Fruit fly (Drosophila melanogaster) whole organism, prepupa: ENCODE results near the gene CG8861.

Experiments used
- Blimp-1 ChIP-seq: fragments of 200-800 bp; sonication (Bioruptor generic); optimal IDR thresholded peaks from 3 replicates; lab custom pipeline; 2017; ENCODE audit warnings: missing biosample characterization, missing genetic modification characterization, mild to moderate bottlenecking, moderate library complexity, missing genetic modification reagents
- CG11294 ChIP-seq: fragments of 200-800 bp; sonication (Bioruptor generic); IDR thresholded peaks from 2 replicates; pipeline ENCODE4 v1.3.6; 2022; ENCODE audit warnings: missing biosample characterization, missing genetic modification characterization
- CG11762 ChIP-seq: fragments of 200-800 bp; sonication (Bioruptor generic); optimal IDR thresholded peaks from 3 replicates; lab custom pipeline; 2016; ENCODE audit warnings: missing biosample characterization, missing genetic modification characterization; ENCODE audit not compliant: insufficient read depth
- CG11902 ChIP-seq: fragments of 200-800 bp; sonication (Bioruptor generic); optimal IDR thresholded peaks from 3 replicates; lab custom pipeline; 2016; ENCODE audit warnings: missing biosample characterization, missing genetic modification characterization
- CG15336 ChIP-seq: fragments of 200-800 bp; sonication (Bioruptor generic); IDR thresholded peaks from 2 replicates; pipeline ENCODE4 v1.3.6; 2022; ENCODE audit warnings: missing biosample characterization, missing genetic modification characterization
- CG16779 ChIP-seq: fragments of 200-800 bp; sonication (Bioruptor generic); optimal IDR thresholded peaks from 3 replicates; lab custom pipeline; 2017; ENCODE audit warnings: missing biosample characterization, mild to moderate bottlenecking, missing genetic modification characterization
- CG3032 ChIP-seq: fragments of 200-800 bp; optimal IDR thresholded peaks from 2 replicates; lab custom pipeline; 2019; ENCODE audit warnings: missing biosample characterization, mild to moderate bottlenecking, missing genetic modification characterization, moderate library complexity
- CG31627 ChIP-seq: fragments of 200-800 bp; sonication (Bioruptor generic); optimal IDR thresholded peaks from 3 replicates; lab custom pipeline; 2016; ENCODE audit warnings: missing biosample characterization, missing genetic modification characterization
- CG32006 ChIP-seq: fragments of 200-800 bp; sonication (Bioruptor generic); optimal IDR thresholded peaks from 3 replicates; lab custom pipeline; 2017; ENCODE audit warnings: missing biosample characterization, mild to moderate bottlenecking, missing genetic modification characterization
- CG3919 ChIP-seq: fragments of 200-800 bp; sonication (Bioruptor generic); optimal IDR thresholded peaks from 3 replicates; lab custom pipeline; 2016; ENCODE audit warnings: missing biosample characterization, missing genetic modification characterization
- CG4318 ChIP-seq: fragments of 200-800 bp; sonication (Bioruptor generic); optimal IDR thresholded peaks from 3 replicates; lab custom pipeline; 2017; ENCODE audit warnings: missing biosample characterization, mild to moderate bottlenecking, missing genetic modification characterization
- CG6163 ChIP-seq: fragments of 200-800 bp; sonication (Bioruptor generic); IDR thresholded peaks from 3 replicates; pipeline ENCODE4 v1.3.6; 2022; ENCODE audit warnings: missing biosample characterization, missing genetic modification characterization
- CG6792 ChIP-seq: fragments of 200-800 bp; sonication (Bioruptor generic); optimal IDR thresholded peaks from 3 replicates; lab custom pipeline; 2016; ENCODE audit warnings: missing biosample characterization, missing genetic modification characterization
- CG6808 ChIP-seq: fragments of 200-800 bp; sonication (Bioruptor generic); optimal IDR thresholded peaks from 3 replicates; lab custom pipeline; 2017; ENCODE audit warnings: missing biosample characterization, missing genetic modification characterization, mild to moderate bottlenecking, moderate library complexity, missing genetic modification reagents
- CG6854 ChIP-seq: fragments of 200-800 bp; sonication (Bioruptor generic); optimal IDR thresholded peaks from 2 replicates; lab custom pipeline; 2017; ENCODE audit warnings: missing biosample characterization, mild to moderate bottlenecking, missing genetic modification characterization
- CG7368 ChIP-seq: fragments of 200-800 bp; sonication (Bioruptor generic); optimal IDR thresholded peaks from 3 replicates; lab custom pipeline; 2016; ENCODE audit warnings: missing biosample characterization, missing genetic modification characterization
- CG8119 ChIP-seq: fragments of 200-800 bp; sonication (Bioruptor generic); IDR thresholded peaks from 3 replicates; pipeline ENCODE4 v1.3.6; 2022; ENCODE audit warnings: missing biosample characterization, missing genetic modification characterization
- CG9139 ChIP-seq: fragments of 200-800 bp; sonication (Bioruptor generic); optimal IDR thresholded peaks from 3 replicates; lab custom pipeline; 2017; ENCODE audit warnings: missing biosample characterization, mild to moderate bottlenecking, missing genetic modification characterization
- Eip75B ChIP-seq: fragments of 200-800 bp; sonication (Bioruptor generic); optimal IDR thresholded peaks from 3 replicates; lab custom pipeline; 2016; ENCODE audit warnings: missing biosample characterization, missing genetic modification characterization
- Eip78C ChIP-seq: fragments of 200-800 bp; sonication (Bioruptor generic); peaks from one replicate; lab custom pipeline; 2016; ENCODE audit warnings: missing biosample characterization, missing genetic modification characterization
- Eip93F ChIP-seq: fragments of 200-800 bp; sonication (Bioruptor generic); optimal IDR thresholded peaks from 2 replicates; lab custom pipeline; 2016; ENCODE audit warnings: missing biosample characterization, mild to moderate bottlenecking, missing genetic modification characterization
- Ets21C ChIP-seq: fragments of 200-800 bp; sonication (Bioruptor generic); optimal IDR thresholded peaks from 3 replicates; lab custom pipeline; 2016; ENCODE audit warnings: missing biosample characterization, missing genetic modification characterization
- Gug ChIP-seq: fragments of 200-800 bp; sonication (Bioruptor generic); IDR thresholded peaks from 2 replicates; pipeline ENCODE4 v1.3.6; 2022; ENCODE audit warnings: missing biosample characterization, missing genetic modification characterization
- Hr38 ChIP-seq: sonication (Bioruptor generic); optimal IDR thresholded peaks from 2 replicates; lab custom pipeline; 2016; ENCODE audit warnings: missing biosample characterization, missing genetic modification characterization
- Lpt ChIP-seq: fragments of 200-800 bp; sonication (Bioruptor generic); optimal IDR thresholded peaks from 3 replicates; lab custom pipeline; 2016; ENCODE audit warnings: missing biosample characterization, missing genetic modification characterization
- OdsH ChIP-seq: fragments of 200-800 bp; sonication (Bioruptor generic); optimal IDR thresholded peaks from 3 replicates; lab custom pipeline; 2016; ENCODE audit warnings: missing biosample characterization, missing genetic modification characterization
- Sox102F ChIP-seq: fragments of 200-800 bp; sonication (Bioruptor generic); optimal IDR thresholded peaks from 2 replicates; lab custom pipeline; 2016; ENCODE audit warnings: missing biosample characterization, mild to moderate bottlenecking, missing genetic modification characterization
- Sox15 ChIP-seq: fragments of 200-800 bp; sonication (Bioruptor generic); optimal IDR thresholded peaks from 3 replicates; lab custom pipeline; 2016; ENCODE audit warnings: missing biosample characterization, missing genetic modification characterization
- achi ChIP-seq: fragments of 200-800 bp; sonication (Bioruptor generic); optimal IDR thresholded peaks from 3 replicates; lab custom pipeline; 2016; ENCODE audit warnings: missing biosample characterization, missing genetic modification characterization
- acj6 ChIP-seq: fragments of 200-800 bp; sonication (Bioruptor generic); optimal IDR thresholded peaks from 3 replicates; lab custom pipeline; 2016; ENCODE audit warnings: missing biosample characterization, missing genetic modification characterization
- cyc ChIP-seq: fragments of 200-800 bp; sonication (Bioruptor generic); optimal IDR thresholded peaks from 3 replicates; lab custom pipeline; 2016; ENCODE audit warnings: missing biosample characterization, missing genetic modification characterization
- dsx ChIP-seq: fragments of 200-800 bp; optimal IDR thresholded peaks from 3 replicates; lab custom pipeline; 2019; ENCODE audit warnings: missing biosample characterization, mild to moderate bottlenecking, missing genetic modification characterization, moderate library complexity; ENCODE audit not compliant: poor library complexity, severe bottlenecking
- esn ChIP-seq: fragments of 200-800 bp; sonication (Bioruptor generic); optimal IDR thresholded peaks from 2 replicates; lab custom pipeline; 2016; ENCODE audit warnings: missing biosample characterization, mild to moderate bottlenecking, missing genetic modification characterization, moderate library complexity
- fd59A ChIP-seq: fragments of 200-800 bp; sonication (Bioruptor generic); optimal IDR thresholded peaks from 2 replicates; lab custom pipeline; 2017; ENCODE audit warnings: missing biosample characterization, mild to moderate bottlenecking, missing genetic modification characterization, missing genetic modification reagents
- net ChIP-seq: fragments of 200-800 bp; sonication (Bioruptor generic); optimal IDR thresholded peaks from 3 replicates; lab custom pipeline; 2016; ENCODE audit warnings: missing biosample characterization, missing genetic modification characterization
- pdm3 ChIP-seq: fragments of 200-800 bp; sonication (Bioruptor generic); optimal IDR thresholded peaks from 3 replicates; lab custom pipeline; 2016; ENCODE audit warnings: missing biosample characterization, missing genetic modification characterization
- salr ChIP-seq, 2 experiments: fragments of 200-800 bp; sonication (Bioruptor generic); optimal IDR thresholded peaks; 3 replicates each; lab custom pipeline; 2016 to 2018; ENCODE audit warnings: missing biosample characterization in 2 of 2, missing genetic modification characterization in 2 of 2, mild to moderate bottlenecking in 1 of 2
- spab ChIP-seq: fragments of 200-800 bp; sonication (Bioruptor generic); optimal IDR thresholded peaks from 2 replicates; lab custom pipeline; 2017; ENCODE audit warnings: missing biosample characterization, mild to moderate bottlenecking, missing genetic modification characterization, missing genetic modification reagents
- ss ChIP-seq, 2 experiments: fragments of 200-800 bp; sonication (Bioruptor generic); optimal IDR thresholded peaks; 2 replicates in 1 of 2; 3 replicates in 1 of 2; lab custom pipeline; 2017 to 2018; ENCODE audit warnings: mild to moderate bottlenecking in 2 of 2, missing biosample characterization in 2 of 2, missing genetic modification characterization in 2 of 2, moderate library complexity in 1 of 2
- topi ChIP-seq: fragments of 200-800 bp; sonication (Bioruptor generic); optimal IDR thresholded peaks from 3 replicates; lab custom pipeline; 2016; ENCODE audit warnings: missing biosample characterization, missing genetic modification characterization
- vri ChIP-seq: fragments of 200-800 bp; sonication (Bioruptor generic); optimal IDR thresholded peaks from 3 replicates; lab custom pipeline; 2016; ENCODE audit warnings: missing biosample characterization, mild to moderate bottlenecking, missing genetic modification characterization

CG8861 gene

dm6 chr3R:9353276-9353652, 25.0 kb upstream of the CG8861 start (continued):
- peak; percentile 91 for TF ChIP-seq CG4318 (GFP tag; lab: Kevin White, UChicago)
- TF ChIP-seq CG9139 (GFP tag; lab: Kevin White, UChicago) = peak; percentile 44
- peak in 1 of 2 experiments; percentile 93 for TF ChIP-seq salr (GFP tag; optimal IDR thresholded peaks at IDR 0.05; lab: Kevin White, UChicago)
- peak; percentile 87 for TF ChIP-seq CG3032
- TF ChIP-seq Hr38 (GFP tag; lab: Kevin White, UChicago) = no peak
- TF ChIP-seq cyc = peak; percentile 85
- TF ChIP-seq CG31627 (GFP tag; lab: Kevin White, UChicago) = peak; percentile 74
- TF ChIP-seq, all 60 proteins: peak for 51

dm6 chr3R:9352595-9353275, 24.4 kb upstream of the CG8861 start:
- TF ChIP-seq CG3032 = no peak
- peak; percentile 14 for TF ChIP-seq dsx (GFP tag; lab: Kevin White, UChicago)
- TF ChIP-seq CG6854 (GFP tag; lab: Kevin White, UChicago) = no peak
- TF ChIP-seq CG15336 (GFP tag; lab: Robert Waterston, UW) = no peak
- no peak for TF ChIP-seq CG8119 (GFP tag; lab: Robert Waterston, UW)
- no peak for TF ChIP-seq Sox102F (GFP tag; lab: Kevin White, UChicago)

- no peak for TF ChIP-seq Blimp-1 (GFP tag; lab: Kevin White, UChicago)
- no peak for TF ChIP-seq CG6854 (GFP tag; lab: Kevin White, UChicago)
- peak; percentile 92 for TF ChIP-seq vri
- TF ChIP-seq CG16779 = no peak
- TF ChIP-seq Lpt = peak; percentile 67
- TF ChIP-seq CG15336 (GFP tag; lab: Robert Waterston, UW) = no peak
- peak; percentile 83 for TF ChIP-seq net (GFP tag; lab: Kevin White, UChicago)
- peak; percentile 25 for TF ChIP-seq Ets21C (GFP tag; lab: Kevin White, UChicago)
- peak; percentile 31 for TF ChIP-seq Eip75B (GFP tag; lab: Kevin White, UChicago)
- TF ChIP-seq CG6163 = no peak
- TF ChIP-seq CG6808 (GFP tag; lab: Kevin White, UChicago) = peak; percentile 33
- TF ChIP-seq CG11294 (GFP tag; lab: Robert Waterston, UW) = no peak
- no peak for TF ChIP-seq dsx (GFP tag; lab: Kevin White, UChicago)
- TF ChIP-seq pdm3 = peak; percentile 74
- TF ChIP-seq Eip78C = peak; percentile 91
- peak; percentile 76 for TF ChIP-seq CG3919 (GFP tag; lab: Kevin White, UChicago)
- TF ChIP-seq topi (GFP tag; lab: Kevin White, UChicago) = peak; percentile 57
- TF ChIP-seq CG11762 (GFP tag; lab: Kevin White, UChicago) = peak; percentile 61
- peak; percentile 50 for TF ChIP-seq spab
- 0 out of 3 replicates have a peak, but pooled peaks have one; percentile 19 for TF ChIP-seq CG8119 (GFP tag; lab: Robert Waterston, UW)
- TF ChIP-seq achi = peak; percentile 67
- TF ChIP-seq OdsH = peak; percentile 76
- TF ChIP-seq CG7368 (GFP tag; lab: Kevin White, UChicago) = peak; percentile 51
- TF ChIP-seq Hr38 (GFP tag; lab: Kevin White, UChicago) = no peak
- TF ChIP-seq Eip93F (GFP tag; lab: Kevin White, UChicago) = peak; percentile 18
- TF ChIP-seq ss (GFP tag; optimal IDR thresholded peaks at IDR 0.05; lab: Kevin White, UChicago) = peak in 1 of 2 experiments; percentile 25
- TF ChIP-seq Sox102F (GFP tag; lab: Kevin White, UChicago) = peak; percentile 63
- TF ChIP-seq esn (GFP tag; lab: Kevin White, UChicago) = peak; percentile 52
- no peak for TF ChIP-seq Gug (GFP tag; lab: Robert Waterston, UW)
- peak in 1 of 2 experiments; percentile 81 for TF ChIP-seq salr (GFP tag; optimal IDR thresholded peaks at IDR 0.05; lab: Kevin White, UChicago)
- TF ChIP-seq CG11902 = peak; percentile 10
- TF ChIP-seq fd59A = peak; percentile 28
- TF ChIP-seq acj6 (GFP tag; lab: Kevin White, UChicago) = peak; percentile 73
- peak; percentile 88 for TF ChIP-seq CG32006
- peak; percentile 11 for TF ChIP-seq Sox15 (GFP tag; lab: Kevin White, UChicago)
- TF ChIP-seq CG6792 (GFP tag; lab: Kevin White, UChicago) = peak; percentile 4
- peak; percentile 45 for TF ChIP-seq cyc
- TF ChIP-seq CG4318 (GFP tag; lab: Kevin White, UChicago) = peak; percentile 63
These were observed 23.4 kb upstream of the CG8861 start for dm6 chr3R:9351415-9352379.
